Fruit fly (Drosophila melanogaster): ENCODE measurements around the gene Polr3E.

DNA sequence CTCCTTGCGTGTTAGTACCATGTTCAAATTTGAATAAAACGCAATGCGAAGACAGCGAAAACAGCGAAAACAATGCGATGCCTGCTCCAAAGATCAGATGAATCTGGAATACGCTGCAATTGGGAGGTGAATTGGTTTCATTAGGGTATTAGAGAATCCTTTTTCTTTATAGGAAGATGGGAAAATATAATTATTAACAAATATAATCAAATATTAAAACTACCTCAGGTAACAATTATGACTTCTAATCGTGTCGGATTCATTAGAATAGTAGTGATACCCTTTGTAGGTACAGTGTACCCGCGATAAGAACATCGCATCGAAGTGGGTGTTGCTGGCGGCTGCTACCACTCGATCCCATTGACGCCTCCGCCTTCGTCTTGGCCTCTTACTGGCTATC, 43.7 kb upstream of the Polr3E start:
- TF ChIP-seq h (optimal IDR thresholded peaks at IDR 0.05) = no peak
- TF ChIP-seq Myc (optimal IDR thresholded peaks at IDR 0.05) = no peak
- TF ChIP-seq insv (optimal IDR thresholded peaks at IDR 0.05) = no peak
- TF ChIP-seq Sin3A (optimal IDR thresholded peaks at IDR 0.05) = no peak
- TF ChIP-seq ttk (optimal IDR thresholded peaks at IDR 0.05) = no peak

Data from Kc167 (cell line).